Worm (Caenorhabditis elegans): Measurements from ENCODE around the gene hlh-30.

DNA sequence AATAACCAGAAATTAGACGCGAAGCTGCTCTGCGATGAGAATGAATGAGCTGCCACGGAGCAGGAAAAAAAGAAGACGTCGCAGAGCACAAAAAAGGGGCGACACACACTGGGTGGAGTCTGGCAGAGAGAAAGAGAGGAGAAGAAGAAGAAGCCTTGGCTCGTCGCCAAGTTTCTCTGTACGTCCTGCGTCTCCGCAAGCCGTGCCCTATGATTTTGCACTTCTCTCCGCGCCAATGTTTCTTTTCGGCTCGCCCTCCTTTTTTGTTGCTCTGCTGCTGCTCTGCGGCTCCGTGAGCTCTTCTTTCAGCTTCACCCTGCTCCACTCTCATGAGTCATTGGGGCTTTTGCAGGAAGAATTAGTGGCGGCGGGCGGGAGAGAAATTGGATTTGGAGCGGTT, at the start of gene hlh-30:
- no peak for TF ChIP-seq snpc-4 (tag; optimal IDR thresholded peaks at IDR 0.05)
- TF ChIP-seq ztf-4 (tag; optimal IDR thresholded peaks at IDR 0.05), result no peak
- no peak for TF ChIP-seq lin-15B (tag; optimal IDR thresholded peaks at IDR 0.05)
- TF ChIP-seq fos-1 (tag; optimal IDR thresholded peaks at IDR 0.05), result peak; percentile 55
- TF ChIP-seq lin-13 (GFP tag; optimal IDR thresholded peaks at IDR 0.05), result no peak
- no peak for TF ChIP-seq mdl-1 (tag; optimal IDR thresholded peaks at IDR 0.05)
- no peak for TF ChIP-seq nhr-12 (tag; optimal IDR thresholded peaks at IDR 0.05)

Data from whole organism, L1 larva.